Fruit fly (Drosophila melanogaster): ENCODE data around the gene CG17364.

DNA sequence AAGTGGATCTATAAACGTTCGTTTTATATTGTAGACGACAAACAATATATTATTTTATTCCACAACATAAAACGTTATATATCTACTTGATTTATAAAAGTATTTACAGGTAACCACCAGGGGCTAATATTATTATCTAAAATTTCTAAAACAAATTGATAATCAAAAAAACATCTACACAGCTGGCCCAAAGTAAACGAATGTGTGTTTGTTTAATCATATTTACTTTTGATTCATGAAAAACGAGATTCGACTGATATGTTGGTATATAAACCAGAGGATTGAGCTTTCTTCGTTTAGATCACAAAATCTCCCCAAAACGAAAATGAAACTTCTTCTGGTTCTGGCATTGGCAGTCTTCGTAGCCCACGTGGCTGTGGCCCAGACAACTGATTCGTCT lies 6.9 kb downstream of the CG17364 start, which contains the start of gene CG17362:
- TF ChIP-seq D1 (tag; optimal IDR thresholded peaks at IDR 0.05) (no peak), CG8301 (tag; optimal IDR thresholded peaks at IDR 0.05) (no peak), CG4496 (GFP tag; IDR thresholded peaks at IDR 0.05) (no peak), Pif1B (GFP tag; optimal IDR thresholded peaks at IDR 0.05) (no peak), CG8159 (tag; optimal IDR thresholded peaks at IDR 0.05) (no peak), EcR (GFP tag; optimal IDR thresholded peaks at IDR 0.05) (no peak), CG13204 (GFP tag; optimal IDR thresholded peaks at IDR 0.05) (no peak), rn (GFP tag; IDR thresholded peaks at IDR 0.05) (no peak), CG34367 (tag; optimal IDR thresholded peaks at IDR 0.05) (no peak), Ets98B (GFP tag; IDR thresholded peaks at IDR 0.05) (no peak), CG10348 (GFP tag; IDR thresholded peaks at IDR 0.05) (no peak), CG12605 (GFP tag; IDR thresholded peaks at IDR 0.05) (no peak), CG14655 (GFP tag; optimal IDR thresholded peaks at IDR 0.05) (no peak)
